Worm (Caenorhabditis elegans) whole organism, L4 larva: Measurements from ENCODE around the gene clec-166.

ENCODE experiments used
- F44E2.7 ChIP-seq: fragments of 200-800 bp; sonication (Bioruptor generic); IDR thresholded peaks from 2 replicates; pipeline ENCODE4 v2.1.2; 2022; ENCODE audit warnings: missing genetic modification characterization, missing compliant biosample characterization
- T26A8.4 ChIP-seq: fragments of 200-800 bp; sonication (Bioruptor generic); IDR thresholded peaks from 2 replicates; pipeline ENCODE4 v1.3.6; 2022; ENCODE audit warnings: missing genetic modification characterization, missing compliant biosample characterization
- Y5F2A.4 ChIP-seq: fragments of 200-800 bp; sonication (Bioruptor generic); optimal IDR thresholded peaks from 2 replicates; lab custom pipeline; 2018; ENCODE audit warnings: mild to moderate bottlenecking, missing genetic modification characterization, missing compliant biosample characterization
- aha-1 ChIP-seq: fragments of 150-350 bp; peaks from one replicate; lab custom pipeline; 2014; ENCODE audit warnings: missing biosample characterization, missing genetic modification characterization
- ama-1 ChIP-seq: fragments of 150-350 bp; optimal IDR thresholded peaks from 2 replicates; lab custom pipeline; 2014; ENCODE audit warnings: inconsistent platforms, mixed read lengths
- arid-1 ChIP-seq: fragments of 200-800 bp; sonication (Bioruptor generic); conservative IDR thresholded peaks from 2 replicates; pipeline ENCODE4 v1.3.6; 2022; ENCODE audit warnings: missing genetic modification reagents, missing genetic modification characterization, missing compliant biosample characterization
- attf-4 ChIP-seq: sonication (generic microtip); optimal IDR thresholded peaks from 3 replicates; lab custom pipeline; 2017; ENCODE audit warnings: missing biosample characterization, missing genetic modification characterization
- ceh-28 ChIP-seq: fragments of 150-350 bp; optimal IDR thresholded peaks from 2 replicates; lab custom pipeline; 2014; ENCODE audit warnings: missing biosample characterization, missing genetic modification reagents, missing genetic modification characterization
- ceh-32 ChIP-seq: sonication (generic microtip); optimal IDR thresholded peaks from 2 replicates; lab custom pipeline; 2016; ENCODE audit warnings: mild to moderate bottlenecking, missing genetic modification characterization, missing compliant biosample characterization; ENCODE audit not compliant: poor library complexity
- ceh-62 ChIP-seq: sonication (generic microtip); optimal IDR thresholded peaks from 2 replicates; lab custom pipeline; 2017; ENCODE audit warnings: missing biosample characterization, missing genetic modification characterization
- ceh-82 ChIP-seq: sonication (generic microtip); optimal IDR thresholded peaks from 2 replicates; lab custom pipeline; 2017; ENCODE audit warnings: missing biosample characterization, missing genetic modification characterization
- daf-19 ChIP-seq: fragments of 200-800 bp; sonication (Bioruptor generic); conservative IDR thresholded peaks from 2 replicates; pipeline ENCODE4 v1.3.6; 2022; ENCODE audit warnings: missing genetic modification characterization, missing compliant biosample characterization
- dmd-6 ChIP-seq: fragments of 200-800 bp; sonication (Bioruptor generic); IDR thresholded peaks from 2 replicates; pipeline ENCODE4 v1.3.6; 2022; ENCODE audit warnings: missing genetic modification reagents, missing genetic modification characterization, missing compliant biosample characterization
- dmd-9 ChIP-seq: fragments of 200-800 bp; sonication (Bioruptor generic); IDR thresholded peaks from 2 replicates; pipeline ENCODE4 v1.3.6; 2022; ENCODE audit warnings: missing genetic modification reagents, missing genetic modification characterization, missing compliant biosample characterization
- egl-27 ChIP-seq: sonication (generic microtip); optimal IDR thresholded peaks from 3 replicates; lab custom pipeline; 2017; ENCODE audit warnings: missing biosample characterization, missing genetic modification reagents, missing genetic modification characterization
- gei-8 ChIP-seq: fragments of 200-800 bp; sonication (Bioruptor generic); optimal IDR thresholded peaks from 2 replicates; lab custom pipeline; 2018; ENCODE audit warnings: mild to moderate bottlenecking, missing genetic modification characterization, missing compliant biosample characterization
- hlh-11 ChIP-seq: fragments of 200-800 bp; sonication (Bioruptor generic); optimal IDR thresholded peaks from 2 replicates; lab custom pipeline; 2018; ENCODE audit warnings: mild to moderate bottlenecking, missing genetic modification characterization, missing compliant biosample characterization
- hlh-30 ChIP-seq: sonication (generic microtip); optimal IDR thresholded peaks from 2 replicates; lab custom pipeline; 2017; ENCODE audit warnings: antibody characterized with exemption, mild to moderate bottlenecking, missing genetic modification characterization, missing compliant biosample characterization; ENCODE audit not compliant: insufficient read depth
- hmg-1.1 ChIP-seq: fragments of 200-800 bp; sonication (Bioruptor generic); IDR thresholded peaks from 2 replicates; pipeline ENCODE4 v1.3.6; 2022; ENCODE audit warnings: missing genetic modification reagents, missing genetic modification characterization, missing compliant biosample characterization
- lin-1 ChIP-seq: fragments of 200-800 bp; sonication (Bioruptor generic); IDR thresholded peaks from 2 replicates; pipeline ENCODE4 v1.3.6; 2022; ENCODE audit warnings: missing genetic modification reagents, missing genetic modification characterization, missing compliant biosample characterization
- lin-13 ChIP-seq: fragments of 150-350 bp; optimal IDR thresholded peaks from 2 replicates; lab custom pipeline; 2014; ENCODE audit warnings: missing biosample characterization, missing genetic modification reagents, missing genetic modification characterization
- lin-15B ChIP-seq: fragments of 150-350 bp; sonication (generic microtip); optimal IDR thresholded peaks from 3 replicates; lab custom pipeline; 2014; ENCODE audit warnings: missing biosample characterization, missing genetic modification characterization
- lin-39 ChIP-seq: fragments of 150-350 bp; optimal IDR thresholded peaks from 2 replicates; lab custom pipeline; 2014; ENCODE audit warnings: missing biosample characterization, missing genetic modification reagents, missing genetic modification characterization
- mdl-1 ChIP-seq, 2 experiments: fragments of 150-350 bp in 1 of 2; sonication (generic microtip) in 1 of 2; optimal IDR thresholded peaks; 2 replicates each; lab custom pipeline; 2014 to 2017; ENCODE audit warnings: missing biosample characterization in 2 of 2, missing genetic modification characterization in 2 of 2
- mdt-29 ChIP-seq: fragments of 200-800 bp; sonication (Bioruptor generic); IDR thresholded peaks from 2 replicates; pipeline ENCODE4 v1.3.6; 2022; ENCODE audit warnings: missing genetic modification reagents, missing genetic modification characterization, missing compliant biosample characterization
- mep-1 ChIP-seq: fragments of 150-350 bp; sonication (generic microtip); optimal IDR thresholded peaks from 3 replicates; lab custom pipeline; 2014; ENCODE audit warnings: missing biosample characterization, missing genetic modification characterization
- nhr-11 ChIP-seq: fragments of 150-350 bp; optimal IDR thresholded peaks from 2 replicates; lab custom pipeline; 2014; ENCODE audit warnings: missing biosample characterization, missing genetic modification characterization
- nhr-28 ChIP-seq: fragments of 150-350 bp; optimal IDR thresholded peaks from 2 replicates; lab custom pipeline; 2014; ENCODE audit warnings: missing biosample characterization, missing genetic modification characterization
- nhr-76 ChIP-seq: fragments of 150-350 bp; optimal IDR thresholded peaks from 2 replicates; lab custom pipeline; 2014; ENCODE audit warnings: missing biosample characterization, missing genetic modification characterization
- nhr-77 ChIP-seq: fragments of 150-350 bp; optimal IDR thresholded peaks from 2 replicates; lab custom pipeline; 2014; ENCODE audit warnings: missing biosample characterization, missing genetic modification characterization
- pha-4 ChIP-seq, 2 experiments: fragments of 150-350 bp in 1 of 2; fragments of 200-800 bp in 1 of 2; sonication (Bioruptor generic) in 1 of 2; IDR thresholded peaks in 1 of 2; optimal IDR thresholded peaks in 1 of 2; 2 replicates each; pipeline versions ENCODE4 v1.3.6 to Lab custom; 2014 to 2022; ENCODE audit warnings: missing genetic modification characterization in 2 of 2, missing genetic modification reagents in 2 of 2, missing biosample characterization in 1 of 2, missing compliant biosample characterization in 1 of 2
- skn-1 ChIP-seq: fragments of 150-350 bp; optimal IDR thresholded peaks from 2 replicates; lab custom pipeline; 2014; ENCODE audit warnings: missing biosample characterization, missing genetic modification characterization
- tra-1 ChIP-seq: fragments of 200-800 bp; sonication (Bioruptor generic); IDR thresholded peaks from 2 replicates; pipeline ENCODE4 v1.3.6; 2022; ENCODE audit warnings: missing genetic modification reagents, missing genetic modification characterization, missing compliant biosample characterization
- unc-62 ChIP-seq, 3 experiments: fragments of 150-350 bp in 1 of 3; sonication (generic microtip); optimal IDR thresholded peaks in 2 of 3; peaks in 1 of 3; 1 replicate in 1 of 3; 2 replicates in 2 of 3; lab custom pipeline; 2014 to 2017; ENCODE audit warnings: missing biosample characterization in 3 of 3, missing genetic modification characterization in 3 of 3, missing genetic modification reagents in 3 of 3, missing genotype in 1 of 3
- zfp-2 ChIP-seq: sonication (generic microtip); optimal IDR thresholded peaks from 2 replicates; lab custom pipeline; 2016; ENCODE audit warnings: mild to moderate bottlenecking, missing genetic modification characterization, missing compliant biosample characterization
- zfp-3 ChIP-seq: fragments of 200-800 bp; sonication (Bioruptor generic); conservative IDR thresholded peaks from 2 replicates; pipeline ENCODE4 v1.3.6; 2022; ENCODE audit warnings: missing genetic modification reagents, missing genetic modification characterization, missing compliant biosample characterization
- zip-2 ChIP-seq: fragments of 150-350 bp; optimal IDR thresholded peaks from 2 replicates; lab custom pipeline; 2014; ENCODE audit warnings: missing biosample characterization, missing genetic modification characterization
- ztf-7 ChIP-seq: fragments of 150-350 bp; optimal IDR thresholded peaks from 2 replicates; lab custom pipeline; 2014; ENCODE audit warnings: missing biosample characterization, missing genetic modification characterization

clec-166 gene

DNA sequence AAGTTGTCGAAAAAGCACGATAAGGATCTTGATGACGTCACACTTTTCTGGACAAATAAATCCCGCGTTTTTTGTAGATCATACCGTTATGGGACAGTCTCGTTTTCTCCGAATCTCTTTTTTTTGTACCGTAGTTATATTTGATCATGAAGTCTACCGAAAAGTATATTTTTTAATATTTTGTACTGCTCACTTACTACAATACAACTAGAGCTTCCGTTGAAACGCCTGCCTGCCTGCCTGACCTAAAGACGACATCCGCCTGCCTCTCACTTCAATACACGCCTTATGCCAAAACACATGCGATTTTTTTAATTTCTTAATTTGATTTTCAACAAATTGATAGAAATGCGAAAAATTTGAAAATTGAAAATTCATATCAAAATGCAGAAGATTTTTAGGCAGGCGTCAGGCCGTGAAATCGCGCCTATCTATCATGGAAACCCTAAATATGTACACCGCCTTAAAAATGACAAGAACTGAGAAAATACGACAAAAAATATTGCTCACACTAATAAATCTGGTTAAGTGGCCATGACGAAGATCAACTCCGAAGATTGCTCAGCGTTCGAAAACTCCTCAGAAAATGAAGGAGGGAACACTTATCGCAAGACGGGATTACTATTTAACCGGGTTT lies 25.4 kb downstream of the clec-166 start, which contains the start of gene W09G12.8:
TSS of gene W09G12.8 (plus strand) at position 587 of the 637 bp plus-strand sequence.
- TF ChIP-seq lin-15B (tag; lab: Kevin White, UChicago) (no peak), unc-62 (GFP tag; optimal IDR thresholded peaks at IDR 0.05 in 1 of 2; lab: Kevin White, UChicago) (peak in 1 of 2 experiments; percentile 91), unc-62 (tag; optimal IDR thresholded peaks at IDR 0.05; lab: Kevin White, UChicago) (no peak)
- TF ChIP-seq, all 104 proteins: peak for 1

DNA sequence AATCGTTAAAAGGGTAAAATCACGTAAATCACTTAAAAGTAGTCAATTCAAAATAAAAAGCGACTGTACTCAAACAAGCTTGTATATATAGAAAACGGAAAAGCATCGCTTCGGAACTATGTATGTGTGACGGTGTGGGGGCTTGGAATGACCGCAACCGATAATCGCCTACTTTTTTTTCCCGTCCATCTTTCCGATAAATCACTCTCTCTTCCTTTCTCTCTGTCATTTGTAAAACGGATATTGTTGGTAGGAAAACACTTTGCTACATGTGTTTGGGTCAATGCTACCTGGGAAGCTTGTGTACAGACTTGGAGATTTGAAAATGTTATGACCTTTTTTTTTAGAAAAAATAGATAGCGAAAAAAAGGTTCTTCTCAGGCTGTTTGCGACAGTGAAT lies 26.4 kb downstream of the clec-166 start:
- TF ChIP-seq aha-1 (tag; lab: Kevin White, UChicago) = peak; percentile 11
- no peak for TF ChIP-seq lin-39 (tag; lab: Kevin White, UChicago)
- TF ChIP-seq ceh-28 (tag; lab: Kevin White, UChicago) = no peak

DNA sequence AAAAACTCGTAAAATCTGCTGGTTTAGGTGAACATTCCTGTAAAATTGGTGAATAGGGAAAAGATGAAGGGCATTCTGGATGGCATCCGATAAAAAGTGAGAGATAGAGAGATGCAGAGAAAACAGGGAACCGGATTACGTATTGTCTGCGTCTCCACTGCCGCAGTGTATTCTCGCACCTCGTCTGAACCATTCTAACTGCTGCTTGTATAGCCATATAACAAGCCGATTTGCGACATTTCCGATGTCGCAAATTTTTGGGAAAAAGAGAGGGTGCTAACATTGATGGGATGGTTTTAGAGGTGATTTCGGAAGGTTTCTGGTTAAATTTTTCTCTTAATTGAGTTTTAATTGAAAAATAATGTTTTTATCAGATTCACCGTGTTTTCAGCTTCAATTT lies 30.0 kb downstream of the clec-166 start, which contains the start of gene W09G12.10:
TSS of gene W09G12.10 (minus strand) at position 121 of the 400 bp plus-strand sequence.
- TF ChIP-seq gei-8 (GFP tag; lab: Kevin White, UChicago) (no peak), mdt-29 (GFP tag; lab: Robert Waterston, UW) (no peak), ceh-28 (tag; lab: Kevin White, UChicago) (no peak), F44E2.7 (GFP tag; lab: Robert Waterston, UW) (no peak), egl-27 (tag; lab: Kevin White, UChicago) (no peak), lin-15B (tag; lab: Kevin White, UChicago) (no peak)

DNA sequence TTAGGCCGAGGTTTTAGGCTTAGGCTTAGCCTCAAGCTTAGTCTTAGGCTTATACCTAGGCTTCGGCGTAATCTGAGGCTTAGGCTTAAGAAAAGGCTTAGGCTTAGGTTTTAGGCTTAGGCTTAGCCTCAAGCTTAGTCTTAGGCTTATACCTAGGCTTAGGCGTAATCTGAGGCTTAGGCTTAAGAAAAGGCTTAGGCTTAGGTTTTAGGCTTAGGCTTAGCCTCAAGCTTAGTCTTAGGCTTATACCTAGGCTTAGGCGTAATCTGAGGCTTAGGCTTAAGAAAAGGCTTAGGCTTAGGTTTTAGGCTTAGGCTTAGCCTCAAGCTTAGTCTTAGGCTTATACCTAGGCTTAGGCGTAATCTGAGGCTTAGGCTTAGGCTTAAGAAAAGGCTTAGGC lies 33.9 kb downstream of the clec-166 start:
- 0 out of 2 replicates have a peak, but pooled peaks have one; percentile 24 for TF ChIP-seq T26A8.4 (GFP tag; lab: Robert Waterston, UW)
- TF ChIP-seq, all 104 proteins: peak for 1; not testable (repeated sequence) for 103

DNA sequence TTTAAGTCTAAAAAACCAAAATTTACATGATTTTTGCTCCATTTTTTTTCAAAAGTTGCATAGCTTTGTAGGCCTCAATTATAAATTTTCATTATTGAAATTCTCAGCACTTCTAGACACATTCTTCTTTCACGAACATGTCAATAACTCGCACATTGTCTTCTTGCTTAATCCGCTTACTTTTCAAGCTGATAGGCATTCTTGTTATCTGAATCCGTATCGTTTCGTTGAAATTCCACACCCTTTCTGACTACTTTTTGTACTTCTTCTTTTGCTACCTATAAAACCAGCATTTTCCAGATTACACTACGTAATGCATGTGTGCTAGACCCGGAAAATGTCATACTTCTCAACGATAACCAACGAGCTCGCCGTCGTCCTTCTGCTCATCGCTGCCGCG lies 34.9 kb downstream of the clec-166 start, which contains the start of gene W09G12.9:
TSS of gene W09G12.9 (plus strand) at position 301 of the 400 bp plus-strand sequence.
- peak; percentile 74 for TF ChIP-seq dmd-6
- no peak for TF ChIP-seq Y5F2A.4 (GFP tag; lab: Kevin White, UChicago)

DNA sequence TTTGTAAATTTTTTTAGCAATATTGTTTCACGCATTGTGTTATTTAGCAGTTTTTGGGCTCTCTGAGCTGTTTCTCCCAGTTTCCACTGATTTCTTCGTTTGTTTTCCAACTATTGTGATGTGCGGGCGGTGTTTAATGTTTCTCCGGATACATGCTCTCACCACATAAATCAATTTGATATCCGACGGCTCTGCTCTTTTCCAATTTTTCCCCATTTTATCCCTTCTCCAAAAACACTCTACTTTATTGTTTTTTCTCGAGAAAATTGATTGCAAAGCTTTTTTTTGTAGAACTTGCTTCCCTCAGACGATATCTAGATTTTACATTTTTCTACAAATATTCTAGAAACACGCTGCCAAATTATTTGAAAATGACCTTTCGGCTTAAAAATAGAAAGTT lies 35.6 kb downstream of the clec-166 start:
- TF ChIP-seq zfp-2 (no peak), aha-1 (tag; lab: Kevin White, UChicago) (peak; percentile 93)

DNA sequence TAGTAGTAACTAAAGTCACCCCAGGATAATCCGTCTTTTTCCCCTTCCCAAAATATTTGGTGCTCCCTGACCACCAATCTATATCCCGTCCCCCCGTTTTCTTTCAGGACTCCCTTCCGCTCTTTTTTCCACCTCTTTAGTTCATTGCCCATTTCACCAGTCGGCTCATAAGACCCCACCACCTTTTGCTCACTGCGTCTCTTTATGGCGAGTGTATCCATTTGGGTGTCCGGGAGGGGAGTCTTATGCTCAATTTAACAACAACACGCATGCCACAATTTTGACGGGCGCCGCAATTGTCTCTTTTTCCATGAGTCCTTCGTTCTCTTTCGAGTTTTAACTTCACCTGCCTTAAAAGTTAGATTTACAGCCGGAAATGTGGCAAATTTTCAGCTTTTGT lies 38.0 kb downstream of the clec-166 start:
- no peak for TF ChIP-seq hlh-11
- peak in 1 of 2 experiments; percentile 9 for TF ChIP-seq mdl-1 (tag; optimal IDR thresholded peaks at IDR 0.05; lab: Kevin White, UChicago)
- TF ChIP-seq nhr-11 (tag; lab: Kevin White, UChicago) = peak; percentile 6
- no peak for TF ChIP-seq hmg-1.1 (GFP tag; lab: Robert Waterston, UW)
- no peak for TF ChIP-seq attf-4
- peak; percentile 15 for TF ChIP-seq aha-1 (tag; lab: Kevin White, UChicago)
- no peak for TF ChIP-seq pha-4 (GFP tag; IDR thresholded peaks at IDR 0.05; lab: Robert Waterston, UW)
- TF ChIP-seq pha-4 (tag; optimal IDR thresholded peaks at IDR 0.05; lab: Kevin White, UChicago) = no peak
- no peak for TF ChIP-seq ceh-82 (tag; lab: Kevin White, UChicago)
- TF ChIP-seq skn-1 (tag; lab: Kevin White, UChicago) = no peak
- no peak for TF ChIP-seq daf-19 (GFP tag; lab: Robert Waterston, UW)
- no peak for TF ChIP-seq arid-1 (GFP tag; lab: Robert Waterston, UW)
- TF ChIP-seq ceh-32 = no peak
- no peak for TF ChIP-seq ceh-62 (tag; lab: Kevin White, UChicago)
- no peak for TF ChIP-seq nhr-76
- no peak for TF ChIP-seq lin-1 (GFP tag; lab: Robert Waterston, UW)
- no peak for TF ChIP-seq nhr-28 (tag; lab: Kevin White, UChicago)
- TF ChIP-seq nhr-77 (tag; lab: Kevin White, UChicago) = no peak
- no peak for TF ChIP-seq lin-13 (GFP tag; lab: Kevin White, UChicago)
- peak; percentile 30 for TF ChIP-seq mep-1 (tag; lab: Kevin White, UChicago)
- no peak for TF ChIP-seq tra-1
- no peak for TF ChIP-seq zip-2 (tag; lab: Kevin White, UChicago)
- no peak for TF ChIP-seq ama-1 (lab: Kevin White, UChicago)
- TF ChIP-seq zfp-3 (GFP tag; lab: Robert Waterston, UW) = no peak
- TF ChIP-seq ztf-7 (tag; lab: Kevin White, UChicago) = no peak
- TF ChIP-seq hlh-30 (tag; lab: Kevin White, UChicago) = peak; percentile 80
- TF ChIP-seq dmd-6 = no peak
- TF ChIP-seq dmd-9 (GFP tag; lab: Robert Waterston, UW) = no peak
